Worm (Caenorhabditis elegans): ENCODE results near the gene sec-23.

The sec-23 gene

DNA sequence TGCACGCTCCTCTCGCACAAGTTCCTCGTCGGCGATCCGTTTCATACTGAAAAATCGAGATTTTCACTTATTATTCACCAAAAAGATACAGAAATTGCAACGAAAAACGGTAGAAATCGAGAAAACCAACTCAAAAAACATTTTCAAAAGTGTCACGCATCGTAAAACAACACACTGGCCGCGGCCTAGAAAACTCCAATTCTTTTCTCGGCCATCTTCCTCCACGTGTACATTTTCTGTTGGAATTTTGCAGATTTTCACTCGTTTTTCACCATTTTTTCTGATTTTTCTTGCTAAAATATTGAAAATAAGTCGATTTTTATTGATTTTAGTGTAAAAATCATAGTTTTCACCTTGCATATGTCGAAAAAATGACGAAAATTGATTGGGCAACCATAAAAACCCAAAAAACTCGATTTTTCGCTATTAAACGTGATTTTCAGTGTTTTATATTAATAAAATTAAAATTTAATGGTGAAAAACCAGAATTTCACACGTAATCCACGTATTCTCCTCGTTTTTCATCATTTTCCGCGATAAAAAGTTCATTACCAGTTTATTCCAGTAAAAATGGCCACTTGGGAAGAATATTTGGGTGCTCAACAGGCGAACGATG, at the start of gene sec-23, which contains the start of gene dcs-1:
TSS of gene sec-23 (plus strand) at position 566 of the 616 bp plus-strand sequence.
TSS of gene dcs-1 (minus strand) at position 46 of the 616 bp plus-strand sequence.
- no peak for TF ChIP-seq sem-4 (tag; optimal IDR thresholded peaks at IDR 0.05)
- peak; percentile 64 for TF ChIP-seq crh-2 (tag; optimal IDR thresholded peaks at IDR 0.05)
- TF ChIP-seq lsy-2 (tag; optimal IDR thresholded peaks at IDR 0.05), result peak in 1 of 2 experiments; percentile 10
- no peak for TF ChIP-seq nhr-6 (tag; optimal IDR thresholded peaks at IDR 0.05)
- TF ChIP-seq nhr-129 (tag; optimal IDR thresholded peaks at IDR 0.05), result peak; percentile 4
- peak in 1 of 2 experiments; percentile 2 for TF ChIP-seq mdl-1 (tag; optimal IDR thresholded peaks at IDR 0.05)
- TF ChIP-seq unc-55 (GFP tag; optimal IDR thresholded peaks at IDR 0.05), result peak; percentile 22

DNA sequence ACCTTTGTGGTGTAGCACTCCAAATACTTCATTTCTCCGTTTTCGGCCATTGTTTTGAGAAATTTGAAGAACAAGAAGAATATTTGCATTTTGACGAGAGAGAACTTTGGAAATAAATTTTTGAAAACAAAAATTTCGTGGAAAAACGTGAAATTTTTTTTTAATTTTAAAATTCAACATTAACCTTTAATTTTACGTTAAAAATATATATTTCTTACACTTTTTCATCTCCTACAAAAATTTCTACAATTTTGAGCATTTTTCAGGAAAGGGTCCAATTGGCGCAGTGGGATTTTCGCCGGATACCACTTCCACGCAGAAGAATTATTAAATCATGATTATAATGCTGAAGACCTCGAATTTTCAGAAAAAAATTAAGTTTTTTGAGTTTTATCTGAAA, 43.8 kb upstream of the sec-23 start, which contains the start of gene spe-19:
TSS of gene spe-19 (minus strand) at position 101 of the 400 bp plus-strand sequence.
- no peak for TF ChIP-seq lsy-2 (tag; optimal IDR thresholded peaks at IDR 0.05)
- no peak for TF ChIP-seq snpc-4 (tag; optimal IDR thresholded peaks at IDR 0.05)
- TF ChIP-seq ztf-11 (tag; optimal IDR thresholded peaks at IDR 0.05), result no peak
- TF ChIP-seq crh-2 (tag; optimal IDR thresholded peaks at IDR 0.05), result no peak
- TF ChIP-seq lin-13 (GFP tag; optimal IDR thresholded peaks at IDR 0.05), result no peak
- TF ChIP-seq ama-1 (optimal IDR thresholded peaks at IDR 0.05), result no peak
- no peak for TF ChIP-seq unc-39 (tag; optimal IDR thresholded peaks at IDR 0.05)
- TF ChIP-seq nhr-23 (tag; optimal IDR thresholded peaks at IDR 0.05), result no peak
- no peak for TF ChIP-seq lin-39 (tag; optimal IDR thresholded peaks at IDR 0.05)
- no peak for TF ChIP-seq ceh-82 (tag; optimal IDR thresholded peaks at IDR 0.05)
- TF ChIP-seq C34F6.9 (tag; optimal IDR thresholded peaks at IDR 0.05), result no peak
- no peak for TF ChIP-seq sma-3 (GFP tag; optimal IDR thresholded peaks at IDR 0.05)

DNA sequence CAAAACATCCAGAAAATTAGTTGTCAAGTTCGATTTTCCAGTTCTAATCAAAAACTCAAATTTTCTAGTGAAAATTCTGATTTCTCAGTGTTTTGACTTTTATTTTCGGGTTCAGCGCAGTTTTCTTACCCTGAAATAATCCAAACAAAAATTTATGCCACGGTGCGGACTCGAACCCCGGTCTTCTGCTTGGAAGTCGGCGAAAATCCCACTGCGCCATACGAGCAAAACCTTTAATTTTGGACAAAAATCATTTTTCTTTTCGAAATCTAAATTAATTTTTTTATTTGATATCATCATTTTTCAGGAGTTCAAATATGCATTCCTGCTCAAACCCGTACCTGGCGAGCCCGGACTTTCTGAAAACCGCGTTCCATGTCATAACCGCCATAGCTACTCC, 42.0 kb upstream of the sec-23 start, which contains the start of gene srh-233:
TSS of gene srh-233 (plus strand) at position 301 of the 400 bp plus-strand sequence.
- TF ChIP-seq nhr-11 (tag; optimal IDR thresholded peaks at IDR 0.05), result no peak
- no peak for TF ChIP-seq ama-1 (optimal IDR thresholded peaks at IDR 0.05)
- TF ChIP-seq sma-3 (GFP tag; optimal IDR thresholded peaks at IDR 0.05), result no peak
- TF ChIP-seq sem-4 (tag; optimal IDR thresholded peaks at IDR 0.05), result no peak
- TF ChIP-seq ztf-4 (tag; optimal IDR thresholded peaks at IDR 0.05), result no peak
- TF ChIP-seq ZK546.5 (tag; optimal IDR thresholded peaks at IDR 0.05), result no peak
- TF ChIP-seq nhr-129 (tag; optimal IDR thresholded peaks at IDR 0.05), result no peak

DNA sequence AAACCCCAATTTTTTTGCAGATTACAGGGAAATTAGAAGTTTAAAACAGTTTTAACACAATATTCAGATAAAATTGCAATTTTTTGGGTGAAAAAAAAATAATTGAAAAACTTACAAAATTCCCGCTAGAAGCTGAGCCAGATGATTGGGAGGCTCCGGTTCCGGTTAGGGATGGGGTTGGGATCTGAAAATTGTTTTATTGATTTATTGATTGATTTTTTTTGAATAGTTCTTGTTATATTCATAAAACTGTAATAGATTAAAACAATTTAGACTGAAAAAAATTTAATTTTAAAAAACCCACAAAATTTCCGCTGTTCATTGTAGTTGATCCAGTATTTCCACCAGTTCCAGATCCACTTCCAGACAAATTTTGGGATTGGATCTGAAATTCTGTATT, 31.7 kb upstream of the sec-23 start:
- TF ChIP-seq elt-1 (tag; optimal IDR thresholded peaks at IDR 0.05) (no peak), lin-39 (tag; optimal IDR thresholded peaks at IDR 0.05) (no peak), ztf-1 (GFP tag; conservative IDR thresholded peaks at IDR 0.05) (no peak), sem-4 (tag; optimal IDR thresholded peaks at IDR 0.05) (no peak), zag-1 (tag; optimal IDR thresholded peaks at IDR 0.05) (no peak), ZK546.5 (tag; optimal IDR thresholded peaks at IDR 0.05) (no peak), unc-55 (GFP tag; optimal IDR thresholded peaks at IDR 0.05) (no peak), nhr-129 (tag; optimal IDR thresholded peaks at IDR 0.05) (no peak), nhr-12 (tag; optimal IDR thresholded peaks at IDR 0.05) (no peak), ztf-11 (tag; optimal IDR thresholded peaks at IDR 0.05) (no peak)

DNA sequence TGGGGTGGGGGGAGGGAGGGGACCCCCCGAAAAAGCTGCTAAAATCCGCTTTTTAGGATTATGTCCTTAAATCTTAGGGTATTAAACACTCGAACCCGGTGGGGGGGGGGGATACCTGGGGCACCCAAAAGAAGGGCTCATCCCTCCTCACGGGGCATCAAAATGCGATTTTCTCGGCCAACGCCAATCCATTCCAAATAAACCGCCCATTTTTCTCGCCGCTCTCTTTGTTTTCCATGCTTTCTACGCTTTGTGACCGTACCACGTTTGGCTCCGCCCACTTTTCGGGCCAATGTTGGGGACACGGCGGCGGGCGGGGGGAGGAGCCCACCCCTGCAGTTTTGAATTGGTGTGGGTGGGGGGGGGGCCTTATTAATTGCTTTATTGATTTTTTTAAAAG, 29.6 kb upstream of the sec-23 start:
- no peak for TF ChIP-seq lin-11 (tag; optimal IDR thresholded peaks at IDR 0.05)
- 0 out of 2 replicates have a peak, but pooled peaks have one; percentile 22 for TF ChIP-seq ztf-1 (GFP tag; conservative IDR thresholded peaks at IDR 0.05)
- TF ChIP-seq nhr-12 (tag; optimal IDR thresholded peaks at IDR 0.05), result no peak
- TF ChIP-seq lin-13 (GFP tag; optimal IDR thresholded peaks at IDR 0.05), result no peak
- TF ChIP-seq nhr-21 (tag; optimal IDR thresholded peaks at IDR 0.05), result no peak
- TF ChIP-seq crh-2 (tag; optimal IDR thresholded peaks at IDR 0.05), result no peak
- no peak for TF ChIP-seq unc-39 (tag; optimal IDR thresholded peaks at IDR 0.05)

DNA sequence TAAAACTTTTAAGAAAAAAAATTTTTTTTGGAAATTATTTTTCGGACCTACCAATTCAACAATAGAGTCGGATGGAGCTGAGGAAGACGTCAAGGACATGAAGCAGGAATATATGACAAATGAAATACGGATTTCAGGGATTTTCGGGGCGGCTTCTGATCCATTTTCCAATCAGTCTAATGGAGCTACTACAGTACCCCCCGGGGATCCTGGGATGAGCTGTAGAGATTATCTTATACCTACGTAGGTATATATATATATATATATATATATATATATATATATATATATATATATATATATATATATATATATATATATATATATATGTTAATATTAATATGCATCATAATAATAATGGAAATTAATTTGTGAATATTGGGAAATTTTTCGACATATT, 27.0 kb upstream of the sec-23 start, which contains the start of gene ttx-1:
TSS of gene ttx-1 (minus strand) at position 101 of the 400 bp plus-strand sequence.
- TF ChIP-seq Y55F3AM.14 (GFP tag; optimal IDR thresholded peaks at IDR 0.05) (no peak), snpc-4 (tag; optimal IDR thresholded peaks at IDR 0.05) (no peak), mab-5 (tag; optimal IDR thresholded peaks at IDR 0.05) (no peak), ceh-16 (tag; optimal IDR thresholded peaks at IDR 0.05) (no peak), skn-1 (tag; optimal IDR thresholded peaks at IDR 0.05) (no peak), sem-4 (tag; optimal IDR thresholded peaks at IDR 0.05) (no peak), ZK546.5 (tag; optimal IDR thresholded peaks at IDR 0.05) (no peak), lin-11 (tag; optimal IDR thresholded peaks at IDR 0.05) (no peak)

All from whole organism, L2 larva.